Worm (Caenorhabditis elegans) whole organism, young adult: ENCODE results near the gene ZK287.1.
A peak's percentile ranks its signal among the peaks of the same experiment; 100 is the strongest.

Experiments
- B0019.2 ChIP-seq: fragments of 200-800 bp; sonication (Bioruptor generic); conservative IDR thresholded peaks from 2 replicates; pipeline ENCODE4 v1.3.6; 2022; ENCODE audit warnings: missing genetic modification reagents, missing genetic modification characterization, missing compliant biosample characterization
- B0035.1 ChIP-seq: sonication (generic microtip); optimal IDR thresholded peaks from 2 replicates; lab custom pipeline; 2016; ENCODE audit warnings: missing genetic modification characterization, mild to moderate bottlenecking, missing compliant biosample characterization, missing genotype, missing genetic modification reagents
- B0261.1 ChIP-seq: sonication (generic microtip); optimal IDR thresholded peaks from 2 replicates; lab custom pipeline; 2016; ENCODE audit warnings: mild to moderate bottlenecking, missing genetic modification characterization, moderate library complexity, missing compliant biosample characterization
- C17E4.6 ChIP-seq: fragments of 200-800 bp; sonication (Bioruptor generic); IDR thresholded peaks from 2 replicates; pipeline ENCODE4 v1.3.6; 2022; ENCODE audit warnings: missing genetic modification reagents, missing genetic modification characterization, missing compliant biosample characterization
- F55B11.4 ChIP-seq: sonication (generic microtip); optimal IDR thresholded peaks from 2 replicates; lab custom pipeline; 2016; ENCODE audit warnings: missing compliant biosample characterization, missing genetic modification characterization, borderline replicate concordance; ENCODE audit not compliant: insufficient read depth
- F57A8.1 ChIP-seq: fragments of 200-800 bp; sonication (Bioruptor generic); optimal IDR thresholded peaks from 2 replicates; lab custom pipeline; 2018; ENCODE audit warnings: mild to moderate bottlenecking, missing genetic modification characterization, moderate library complexity, missing compliant biosample characterization
- Y79H2A.3 ChIP-seq: fragments of 200-800 bp; sonication (Bioruptor generic); conservative IDR thresholded peaks from 2 replicates; pipeline ENCODE4 v1.3.6; 2022; ENCODE audit warnings: missing genetic modification reagents, missing genetic modification characterization, missing compliant biosample characterization
- aptf-3 ChIP-seq: fragments of 200-800 bp; sonication (Bioruptor generic); IDR thresholded peaks from 2 replicates; pipeline ENCODE4 v1.3.6; 2022; ENCODE audit warnings: missing genetic modification characterization, missing compliant biosample characterization
- cebp-1 ChIP-seq, 2 experiments: fragments of 200-800 bp in 1 of 2; sonication (Bioruptor generic) in 1 of 2; sonication (generic microtip) in 1 of 2; IDR thresholded peaks in 1 of 2; optimal IDR thresholded peaks in 1 of 2; 2 replicates each; pipeline versions ENCODE4 v1.3.6 to Lab custom; 2017 to 2022; ENCODE audit warnings: missing compliant biosample characterization in 2 of 2, missing genetic modification characterization in 2 of 2, mild to moderate bottlenecking in 1 of 2, missing genetic modification reagents in 1 of 2, moderate library complexity in 1 of 2
- ceh-100 ChIP-seq: fragments of 200-800 bp; sonication (Bioruptor generic); IDR thresholded peaks from 2 replicates; pipeline ENCODE4 v1.3.6; 2022; ENCODE audit warnings: missing genetic modification reagents, missing genetic modification characterization, missing compliant biosample characterization
- ceh-27 ChIP-seq: fragments of 200-800 bp; sonication (Bioruptor generic); optimal IDR thresholded peaks from 2 replicates; lab custom pipeline; 2018; ENCODE audit warnings: mild to moderate bottlenecking, missing genetic modification characterization, moderate library complexity, missing compliant biosample characterization
- ceh-91 ChIP-seq: fragments of 200-800 bp; sonication (Bioruptor generic); IDR thresholded peaks from 2 replicates; pipeline ENCODE4 v1.3.6; 2022; ENCODE audit warnings: missing genetic modification reagents, missing genetic modification characterization, missing compliant biosample characterization
- chd-7 ChIP-seq: sonication (generic microtip); optimal IDR thresholded peaks from 2 replicates; lab custom pipeline; 2016; ENCODE audit warnings: mild to moderate bottlenecking, missing genetic modification characterization, moderate library complexity, missing compliant biosample characterization
- dpl-1 ChIP-seq: fragments of 150-350 bp; optimal IDR thresholded peaks from 2 replicates; lab custom pipeline; 2014; ENCODE audit warnings: missing biosample characterization, missing genetic modification reagents, missing genetic modification characterization
- egl-18 ChIP-seq: fragments of 200-800 bp; sonication (Bioruptor generic); IDR thresholded peaks from 2 replicates; pipeline ENCODE4 v1.3.6; 2022; ENCODE audit warnings: missing genetic modification reagents, missing genetic modification characterization, missing compliant biosample characterization
- egrh-3 ChIP-seq: fragments of 200-800 bp; sonication (Bioruptor generic); IDR thresholded peaks from 2 replicates; pipeline ENCODE4 v1.3.6; 2022; ENCODE audit warnings: missing genetic modification reagents, missing genetic modification characterization, missing compliant biosample characterization
- ets-4 ChIP-seq: fragments of 200-800 bp; sonication (Bioruptor generic); optimal IDR thresholded peaks from 2 replicates; lab custom pipeline; 2018; ENCODE audit warnings: mild to moderate bottlenecking, missing genetic modification characterization, missing compliant biosample characterization
- hlh-26 ChIP-seq: fragments of 200-800 bp; sonication (Bioruptor generic); conservative IDR thresholded peaks from 2 replicates; pipeline ENCODE4 v1.3.6; 2022; ENCODE audit warnings: missing genetic modification reagents, missing genetic modification characterization, missing compliant biosample characterization
- hrde-1 ChIP-seq: sonication (generic microtip); optimal IDR thresholded peaks from 2 replicates; lab custom pipeline; 2016; ENCODE audit warnings: missing genetic modification characterization, mild to moderate bottlenecking, missing compliant biosample characterization, moderate library complexity, missing genotype, missing genetic modification reagents, borderline replicate concordance
- lsl-1 ChIP-seq: fragments of 200-800 bp; sonication (Bioruptor generic); optimal IDR thresholded peaks from 2 replicates; lab custom pipeline; 2018; ENCODE audit warnings: mild to moderate bottlenecking, missing genetic modification characterization, moderate library complexity, missing compliant biosample characterization
- lsy-27 ChIP-seq: sonication (generic microtip); optimal IDR thresholded peaks from 2 replicates; lab custom pipeline; 2017; ENCODE audit warnings: missing genetic modification characterization, mild to moderate bottlenecking, missing compliant biosample characterization, antibody characterized with exemption, missing genotype, borderline replicate concordance; ENCODE audit not compliant: insufficient read depth
- madf-3 ChIP-seq: fragments of 200-800 bp; sonication (Bioruptor generic); IDR thresholded peaks from 2 replicates; pipeline ENCODE4 v1.3.6; 2022; ENCODE audit warnings: missing genetic modification reagents, missing genetic modification characterization, missing compliant biosample characterization
- madf-6 ChIP-seq: fragments of 200-800 bp; sonication (Bioruptor generic); IDR thresholded peaks from 2 replicates; pipeline ENCODE4 v1.3.6; 2022; ENCODE audit warnings: missing genetic modification reagents, missing genetic modification characterization, missing compliant biosample characterization
- madf-8 ChIP-seq: fragments of 200-800 bp; sonication (Bioruptor generic); conservative IDR thresholded peaks from 2 replicates; pipeline ENCODE4 v1.3.6; 2022; ENCODE audit warnings: missing genetic modification reagents, missing genetic modification characterization, missing compliant biosample characterization
- mcd-1 ChIP-seq: fragments of 200-800 bp; sonication (Bioruptor generic); IDR thresholded peaks from 2 replicates; pipeline ENCODE4 v1.3.6; 2022; ENCODE audit warnings: missing genetic modification reagents, missing genetic modification characterization, missing compliant biosample characterization
- mel-28 ChIP-seq: sonication (generic microtip); optimal IDR thresholded peaks from 2 replicates; lab custom pipeline; 2016; ENCODE audit warnings: borderline replicate concordance, mild to moderate bottlenecking, missing genetic modification characterization, missing compliant biosample characterization
- mes-4 ChIP-seq: sonication (generic microtip); optimal IDR thresholded peaks from 2 replicates; lab custom pipeline; 2016; ENCODE audit warnings: missing genotype, missing genetic modification characterization, missing compliant biosample characterization
- nfyb-1 ChIP-seq: fragments of 200-800 bp; sonication (Bioruptor generic); IDR thresholded peaks from 2 replicates; pipeline ENCODE4 v1.3.6; 2022; ENCODE audit warnings: missing genetic modification reagents, missing genetic modification characterization, missing compliant biosample characterization
- nhr-120 ChIP-seq: fragments of 200-800 bp; sonication (Bioruptor generic); IDR thresholded peaks from 2 replicates; pipeline ENCODE4 v1.3.6; 2022; ENCODE audit warnings: missing genetic modification characterization, missing compliant biosample characterization
- nhr-27 ChIP-seq: fragments of 200-800 bp; sonication (Bioruptor generic); optimal IDR thresholded peaks from 2 replicates; lab custom pipeline; 2018; ENCODE audit warnings: mild to moderate bottlenecking, missing genetic modification characterization, moderate library complexity, missing compliant biosample characterization
- repo-1 ChIP-seq: sonication (generic microtip); optimal IDR thresholded peaks from 2 replicates; lab custom pipeline; 2017; ENCODE audit warnings: mild to moderate bottlenecking, missing genetic modification characterization, missing compliant biosample characterization
- rpc-1 ChIP-seq, 2 experiments: fragments of 150-350 bp in 1 of 2; sonication (generic microtip) in 1 of 2; optimal IDR thresholded peaks; 2 replicates each; lab custom pipeline; 2014 to 2018; ENCODE audit warnings: missing biosample characterization in 1 of 2, missing genetic modification characterization in 1 of 2, missing genetic modification reagents in 1 of 2, missing genotype in 1 of 2
- snpc-3.4 ChIP-seq: sonication (generic microtip); optimal IDR thresholded peaks from 2 replicates; lab custom pipeline; 2017; ENCODE audit warnings: missing genetic modification characterization, mild to moderate bottlenecking, missing compliant biosample characterization, antibody characterized with exemption, moderate library complexity, missing genotype, missing genetic modification reagents
- xnd-1 ChIP-seq: sonication (generic microtip); optimal IDR thresholded peaks from 2 replicates; lab custom pipeline; 2016; ENCODE audit warnings: missing genotype, missing genetic modification reagents, missing genetic modification characterization, missing compliant biosample characterization
- zfh-2 ChIP-seq: fragments of 200-800 bp; sonication (Bioruptor generic); conservative IDR thresholded peaks from 2 replicates; pipeline ENCODE4 v1.3.6; 2022; ENCODE audit warnings: missing genetic modification reagents, missing genetic modification characterization, missing compliant biosample characterization
- ztf-25 ChIP-seq: fragments of 200-800 bp; sonication (Bioruptor generic); IDR thresholded peaks from 2 replicates; pipeline ENCODE4 v1.3.6; 2022; ENCODE audit warnings: missing genetic modification reagents, missing genetic modification characterization, missing compliant biosample characterization

ZK287.1 gene

DNA sequence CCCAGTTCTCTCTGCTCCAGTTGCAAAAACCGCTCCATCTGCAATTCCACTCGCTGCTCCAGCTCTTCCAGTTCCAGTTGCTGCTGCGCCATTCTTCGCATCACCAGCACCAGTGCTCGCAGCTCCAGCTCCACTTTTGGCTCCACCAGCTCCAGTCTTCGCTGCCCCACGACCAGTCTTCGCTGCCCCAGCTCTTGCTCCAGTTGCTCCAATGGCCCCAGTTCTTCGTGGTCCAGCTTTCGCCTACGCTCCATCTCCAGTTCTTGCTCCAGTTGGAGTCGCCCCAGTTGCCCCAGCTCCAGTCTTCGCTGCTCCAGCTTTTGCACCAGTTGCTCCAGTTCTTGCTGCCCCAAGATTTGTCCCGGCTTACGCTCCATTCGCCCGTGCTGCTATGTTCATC lies 46.1 kb upstream of the ZK287.1 start:
- TF ChIP-seq nfyb-1: 0 out of 2 replicates have a peak, but pooled peaks have one; percentile 35
- TF ChIP-seq madf-3 (GFP tag; lab: Robert Waterston, UW): 0 out of 2 replicates have a peak, but pooled peaks have one; percentile 23
- 0 out of 2 replicates have a peak, but pooled peaks have one; percentile 41 for TF ChIP-seq nhr-120 (GFP tag; lab: Robert Waterston, UW)
- TF ChIP-seq aptf-3 (GFP tag; lab: Robert Waterston, UW): 0 out of 2 replicates have a peak, but pooled peaks have one; percentile 61
- no peak for TF ChIP-seq B0019.2 (GFP tag; lab: Robert Waterston, UW)
- TF ChIP-seq egrh-3: peak; percentile 86
- TF ChIP-seq mes-4 (tag; lab: Kevin White, UChicago): no peak
- TF ChIP-seq zfh-2 (GFP tag; lab: Robert Waterston, UW): peak; percentile 84

DNA sequence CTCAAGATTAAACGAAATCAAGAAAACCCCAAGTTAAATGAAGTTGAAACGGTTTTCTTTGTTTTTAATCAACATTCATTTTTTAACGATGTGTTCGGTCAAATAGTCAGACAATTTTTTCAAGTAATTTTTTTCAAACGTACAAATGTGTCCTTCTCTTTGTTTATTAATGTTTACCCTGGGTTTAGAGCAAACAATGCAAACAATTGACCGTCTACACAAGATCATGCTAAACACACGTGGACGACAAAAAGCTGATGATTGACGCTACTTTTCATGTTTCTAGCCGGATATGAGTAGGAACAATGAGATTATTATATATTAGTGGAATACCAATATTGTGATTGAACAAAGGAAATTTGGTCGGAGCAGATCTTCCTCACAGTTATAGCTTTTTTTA lies 45.1 kb upstream of the ZK287.1 start:
- TF ChIP-seq C17E4.6: no peak
- TF ChIP-seq cebp-1 (GFP tag; IDR thresholded peaks at IDR 0.05; lab: Robert Waterston, UW): no peak
- no peak for TF ChIP-seq cebp-1 (tag; optimal IDR thresholded peaks at IDR 0.05; lab: Kevin White, UChicago)
- no peak for TF ChIP-seq ceh-91 (GFP tag; lab: Robert Waterston, UW)
- TF ChIP-seq B0261.1 (tag; lab: Kevin White, UChicago): no peak
- no peak for TF ChIP-seq ceh-100 (GFP tag; lab: Robert Waterston, UW)
- TF ChIP-seq rpc-1 (optimal IDR thresholded peaks at IDR 0.05; lab: Kevin White, UChicago): no peak
- no peak for TF ChIP-seq rpc-1 (tag; optimal IDR thresholded peaks at IDR 0.05; lab: Kevin White, UChicago)
- TF ChIP-seq lsl-1 (GFP tag; lab: Kevin White, UChicago): no peak
- TF ChIP-seq, all 124 proteins: peak for 0

DNA sequence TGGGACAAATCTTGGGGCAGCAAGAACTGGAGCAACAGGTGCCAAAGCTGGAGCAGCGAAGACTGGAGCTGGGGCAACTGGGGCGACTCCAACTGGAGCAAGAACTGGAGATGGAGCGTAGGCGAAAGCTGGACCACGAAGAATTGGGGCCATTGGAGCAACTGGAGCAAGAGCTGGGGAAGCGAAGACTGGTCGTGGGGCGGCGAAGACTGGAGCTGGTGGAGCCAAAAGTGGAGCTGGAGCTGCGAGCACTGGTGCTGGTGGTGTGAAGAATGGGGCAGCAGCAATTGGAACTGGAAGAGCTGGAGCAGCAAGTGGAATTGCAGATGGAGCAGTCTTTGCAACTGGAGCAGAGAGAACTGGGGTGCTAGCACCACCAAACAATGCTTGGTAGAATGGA lies 44.2 kb upstream of the ZK287.1 start:
- peak; percentile 76 for TF ChIP-seq zfh-2 (GFP tag; lab: Robert Waterston, UW)
- TF ChIP-seq hlh-26 (GFP tag; lab: Robert Waterston, UW): 0 out of 2 replicates have a peak, but pooled peaks have one; percentile 10
- peak; percentile 79; the same call in 1 of the 2 replicates for TF ChIP-seq egrh-3

DNA sequence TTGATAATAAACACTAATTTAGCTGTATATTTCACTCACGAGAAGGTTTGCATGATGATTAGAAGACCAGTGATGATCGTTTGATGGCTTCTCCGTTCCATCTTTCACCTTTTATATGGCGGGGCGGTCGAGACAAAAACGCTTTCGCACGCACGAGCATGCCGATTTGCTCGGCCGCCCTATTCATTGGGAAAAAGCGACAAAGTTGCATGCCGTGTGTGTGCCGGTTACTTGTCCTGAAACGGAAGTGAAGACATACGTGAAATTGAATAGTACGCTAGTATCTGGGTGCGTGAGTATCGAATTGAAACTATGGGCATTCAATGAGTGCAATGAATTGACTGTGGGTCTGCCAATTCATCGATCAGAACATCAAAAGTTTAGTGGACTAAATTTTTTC lies 43.7 kb upstream of the ZK287.1 start, which contains the start of gene idpc-5:
Gene idpc-5 (minus strand): TSS at position 101 of the 400 bp plus-strand sequence.
- TF ChIP-seq snpc-3.4 (tag; lab: Kevin White, UChicago) (no peak), hrde-1 (tag; lab: Kevin White, UChicago) (no peak), ztf-25 (no peak), B0261.1 (tag; lab: Kevin White, UChicago) (no peak)

DNA sequence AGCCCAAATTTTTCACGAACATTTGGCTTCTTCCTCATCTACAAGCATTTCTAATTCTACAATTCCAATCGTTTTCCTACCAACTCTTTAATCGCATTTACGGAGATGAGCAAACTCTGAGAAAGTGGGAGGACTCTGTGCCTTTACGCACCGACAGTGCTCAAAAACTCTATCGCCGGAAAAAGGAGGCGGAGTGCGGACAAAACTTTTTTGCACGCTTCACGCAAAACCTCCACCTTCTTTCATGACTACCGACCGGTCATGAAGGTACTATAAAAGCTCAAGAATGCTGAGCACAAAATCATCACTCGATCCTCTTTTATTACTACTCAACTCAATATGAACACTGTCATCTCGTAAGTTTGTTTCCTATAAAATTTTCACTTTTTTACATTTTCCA lies 41.4 kb upstream of the ZK287.1 start, which contains the start of gene idpc-4:
Gene idpc-4 (plus strand): TSS at position 301 of the 400 bp plus-strand sequence.
- no peak for TF ChIP-seq lsy-27
- no peak for TF ChIP-seq rpc-1 (optimal IDR thresholded peaks at IDR 0.05; lab: Kevin White, UChicago)
- no peak for TF ChIP-seq rpc-1 (tag; optimal IDR thresholded peaks at IDR 0.05; lab: Kevin White, UChicago)
- TF ChIP-seq dpl-1: no peak
- TF ChIP-seq F55B11.4 (tag; lab: Kevin White, UChicago): no peak
- TF ChIP-seq B0035.1 (tag; lab: Kevin White, UChicago): no peak
- no peak for TF ChIP-seq egl-18 (GFP tag; lab: Robert Waterston, UW)
- TF ChIP-seq mel-28: no peak
- TF ChIP-seq, all 124 proteins: peak for 0

DNA sequence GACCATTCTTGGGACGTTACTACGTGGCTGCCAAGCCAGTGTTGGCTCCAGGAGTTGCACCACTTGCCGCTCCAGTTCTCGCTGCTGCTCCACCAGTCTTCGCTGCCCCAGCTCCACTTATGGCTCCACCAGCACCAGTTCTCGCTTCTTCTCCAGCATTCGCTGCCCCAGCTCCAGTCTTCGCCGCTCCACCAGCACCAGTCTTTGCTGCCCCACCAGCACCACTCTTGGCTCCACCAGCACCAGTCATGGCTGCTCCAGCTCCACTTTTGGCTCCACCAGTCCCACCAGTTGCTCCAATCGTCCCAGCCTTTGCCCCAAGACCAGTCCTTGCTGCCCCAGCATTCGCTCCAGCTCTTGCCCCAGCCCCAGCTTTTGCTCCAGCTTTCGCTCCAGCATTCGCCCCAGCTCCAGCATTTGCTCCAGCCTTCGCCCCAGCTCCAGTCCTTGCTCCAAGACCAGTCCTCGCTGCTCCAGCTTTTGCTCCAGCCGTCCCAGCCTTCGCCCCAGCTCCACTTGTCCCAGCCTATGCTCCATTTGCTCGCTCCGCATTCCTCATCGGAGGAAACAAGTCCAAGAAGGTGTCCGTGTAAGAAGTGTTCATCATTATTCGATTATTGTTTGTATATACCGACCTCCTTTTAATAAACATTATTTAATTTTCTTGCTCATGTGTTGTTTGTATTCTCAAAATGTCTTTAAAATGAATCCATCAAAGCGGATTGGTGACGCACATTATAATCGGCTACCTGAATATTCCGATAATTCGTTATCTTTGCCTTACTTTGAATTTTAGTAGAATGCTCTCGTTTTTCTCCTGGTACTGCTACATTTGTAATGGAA lies 40.7 kb upstream of the ZK287.1 start, which contains the start of gene T06E4.7:
Gene T06E4.7 (plus strand): TSS at position 793 of the 843 bp plus-strand sequence.
- TF ChIP-seq nhr-27 (tag; lab: Kevin White, UChicago) (no peak), repo-1 (tag; lab: Kevin White, UChicago) (no peak), chd-7 (tag; lab: Kevin White, UChicago) (peak; percentile 32), mcd-1 (peak; percentile 20; the same call in 1 of the 2 replicates), madf-8 (no peak), ceh-27 (GFP tag; lab: Kevin White, UChicago) (peak; percentile 13), ets-4 (GFP tag; lab: Kevin White, UChicago) (no peak), xnd-1 (tag; lab: Kevin White, UChicago) (no peak), B0019.2 (GFP tag; lab: Robert Waterston, UW) (no peak), Y79H2A.3 (GFP tag; lab: Robert Waterston, UW) (no peak), madf-6 (GFP tag; lab: Robert Waterston, UW) (no peak), F57A8.1 (GFP tag; lab: Kevin White, UChicago) (no peak)
